Worm (Caenorhabditis elegans): ENCODE measurements around the gene H14N18.2.
"Not testable (repeated sequence)": the region's sequence is repeated elsewhere in the genome, so short reads cannot be mapped to it uniquely, and the experiment has no call there.

The H14N18.2 gene

DNA sequence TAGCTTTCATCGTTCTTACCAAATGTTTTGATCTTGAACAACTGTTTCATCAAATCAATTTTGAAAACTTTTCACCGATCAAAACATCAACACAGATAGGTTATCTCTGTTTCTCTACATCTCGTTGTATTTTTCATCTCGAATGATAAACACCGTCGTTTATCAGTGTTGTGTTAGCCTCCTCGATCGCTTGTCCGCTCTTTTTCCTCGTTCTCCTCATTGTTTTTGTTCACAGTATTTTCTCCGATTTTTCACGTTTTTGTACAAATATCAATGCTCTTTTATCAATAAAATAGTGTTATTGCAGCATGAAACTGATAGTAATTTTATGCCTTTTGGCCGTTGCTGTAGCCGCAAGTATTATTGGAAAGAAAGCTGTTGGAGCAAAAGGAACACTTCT is 9.6 kb upstream of the H14N18.2 start, which contains the start of gene ttr-47:
ttr-47 (plus strand) TSS at position 308 of the 400 bp plus-strand sequence.
- TF ChIP-seq rpc-1 (optimal IDR thresholded peaks at IDR 0.05) = no peak
- no peak for TF ChIP-seq rpc-1 (tag; optimal IDR thresholded peaks at IDR 0.05)

DNA sequence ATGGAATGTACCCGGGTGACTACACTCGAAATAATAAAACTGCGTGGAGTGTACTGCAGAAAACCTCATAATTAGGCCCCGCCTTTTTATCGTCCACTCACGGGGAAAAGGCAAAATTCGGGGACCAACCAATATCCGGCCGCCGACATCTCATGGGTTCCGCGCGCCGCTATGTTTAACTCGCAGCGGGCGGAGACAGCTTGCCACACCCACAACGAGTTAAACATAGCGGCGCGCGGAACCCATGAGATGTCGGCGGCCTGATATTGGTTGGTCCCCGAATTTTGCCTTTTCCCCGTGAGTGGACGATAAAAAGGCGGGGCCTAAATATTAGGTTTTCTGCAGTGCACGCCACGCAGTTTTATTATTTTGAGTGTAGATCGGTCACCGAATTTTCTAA is 8.4 kb upstream of the H14N18.2 start:
- not testable (repeated sequence) for TF ChIP-seq snpc-4 (GFP tag; optimal IDR thresholded peaks at IDR 0.05)
- TF ChIP-seq snpc-4 (tag; optimal IDR thresholded peaks at IDR 0.05) = peak in 3 of 4 experiments; percentile 2 to 92 (median 89)
- 0 out of 2 replicates have a peak, but pooled peaks have one; percentile 21 for TF ChIP-seq hmg-1.2 (GFP tag; IDR thresholded peaks at IDR 0.05)

DNA sequence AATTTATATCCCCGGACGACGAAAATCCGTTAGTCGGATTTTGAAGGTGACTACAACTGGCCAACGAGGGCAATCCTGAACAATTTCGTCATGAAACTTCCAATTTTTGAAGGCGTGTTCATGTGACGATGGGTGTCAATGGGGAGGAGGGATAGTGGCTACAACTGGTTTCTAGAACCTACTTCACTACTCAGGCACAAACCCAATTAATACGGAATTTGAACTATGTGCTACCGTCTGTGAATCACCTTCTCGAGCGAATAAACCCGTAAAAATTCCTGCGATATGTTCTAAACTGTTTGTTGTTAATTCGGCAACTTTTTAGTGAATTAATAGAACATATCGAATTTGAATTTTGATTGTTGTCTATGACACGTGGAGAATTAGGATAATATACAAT is 4.7 kb upstream of the H14N18.2 start:
- no peak for TF ChIP-seq aptf-2 (GFP tag; conservative IDR thresholded peaks at IDR 0.05)
- TF ChIP-seq hlh-26 (GFP tag; conservative IDR thresholded peaks at IDR 0.05) = no peak
- TF ChIP-seq egl-44 (GFP tag; IDR thresholded peaks at IDR 0.05) = no peak
- no peak for TF ChIP-seq T07F8.4 (tag; optimal IDR thresholded peaks at IDR 0.05)
- TF ChIP-seq tlf-1 (GFP tag; optimal IDR thresholded peaks at IDR 0.05) = no peak
- no peak for TF ChIP-seq K11D2.4 (GFP tag; IDR thresholded peaks at IDR 0.05)
- no peak for TF ChIP-seq xnd-1 (tag; optimal IDR thresholded peaks at IDR 0.05)
- no peak for TF ChIP-seq ceh-40 (GFP tag; IDR thresholded peaks at IDR 0.05)
- no peak for TF ChIP-seq somi-1 (GFP tag; optimal IDR thresholded peaks at IDR 0.05)
- no peak for TF ChIP-seq F22D6.2 (tag; optimal IDR thresholded peaks at IDR 0.05)
- TF ChIP-seq ztf-3 (GFP tag; optimal IDR thresholded peaks at IDR 0.05) = no peak
- TF ChIP-seq akir-1 (GFP tag; optimal IDR thresholded peaks at IDR 0.05) = no peak

DNA sequence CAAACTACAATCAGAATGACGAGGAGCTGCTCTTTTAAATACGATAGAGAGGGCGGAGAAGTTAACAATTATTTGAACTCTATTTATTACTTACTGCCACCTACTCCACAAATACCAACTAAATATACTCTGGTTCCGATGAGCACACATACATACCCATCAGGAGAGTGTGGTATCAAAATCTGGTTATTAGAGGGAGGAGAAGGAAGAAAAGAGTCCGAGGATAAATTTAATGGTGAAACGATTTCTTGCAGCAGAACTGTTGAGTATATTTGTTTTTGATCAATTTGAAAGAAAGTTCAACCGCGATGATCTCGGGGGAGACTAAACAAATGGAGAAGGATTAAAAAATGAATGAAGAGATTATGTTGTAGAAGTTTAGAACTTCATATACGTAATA is 3.5 kb upstream of the H14N18.2 start, which contains the start of gene H14N18.4:
H14N18.4 (minus strand) TSS at position 12 of the 400 bp plus-strand sequence.
- TF ChIP-seq athp-1 (tag; optimal IDR thresholded peaks at IDR 0.05) (no peak), pha-4 (tag; optimal IDR thresholded peaks at IDR 0.05) (no peak), F22D6.2 (tag; optimal IDR thresholded peaks at IDR 0.05) (no peak)

DNA sequence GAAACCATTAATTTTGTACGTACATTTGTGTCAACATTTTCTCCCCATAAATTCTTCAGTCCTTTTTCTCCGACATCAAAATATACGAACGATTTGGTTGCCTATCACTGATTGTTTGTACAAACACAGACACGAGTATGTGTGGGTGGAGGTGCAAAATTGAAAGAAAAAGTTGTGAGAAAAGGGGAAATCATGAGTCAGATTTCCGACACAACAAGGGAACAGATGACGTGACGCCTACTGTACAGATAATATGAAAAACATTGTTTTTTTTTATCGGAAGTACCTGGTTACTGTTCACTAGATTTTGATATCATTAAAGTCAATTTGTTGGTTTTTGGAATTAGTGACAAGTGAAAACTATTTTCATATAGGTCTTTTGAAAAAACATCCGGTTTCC is 1.8 kb downstream of the H14N18.2 start:
- TF ChIP-seq sdz-38 (tag; optimal IDR thresholded peaks at IDR 0.05) = no peak
- TF ChIP-seq dpff-1 (tag; optimal IDR thresholded peaks at IDR 0.05) = no peak
- no peak for TF ChIP-seq let-607 (tag; optimal IDR thresholded peaks at IDR 0.05)
- no peak for TF ChIP-seq ceh-79 (tag; optimal IDR thresholded peaks at IDR 0.05)
- TF ChIP-seq hmg-20 (GFP tag; IDR thresholded peaks at IDR 0.05) = no peak

DNA sequence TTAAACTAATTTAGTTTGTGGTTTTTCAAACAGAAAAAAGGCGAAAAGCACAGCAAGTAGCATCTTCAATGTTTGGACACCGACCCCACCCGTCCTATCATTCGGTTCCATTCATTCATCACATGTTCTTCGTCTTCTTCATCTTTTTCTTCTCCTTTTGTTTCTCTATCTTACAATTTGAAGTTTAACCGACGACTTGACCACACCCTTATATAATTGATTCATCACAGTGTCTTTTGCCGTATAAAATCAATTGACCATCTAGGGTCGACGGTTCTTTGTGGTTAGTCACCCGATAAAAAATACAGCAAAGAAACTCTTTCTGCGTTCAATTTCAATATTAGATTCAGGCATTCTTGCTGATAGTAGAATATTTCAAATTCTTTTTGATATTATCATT is 2.7 kb downstream of the H14N18.2 start:
- 0 out of 2 replicates have a peak, but pooled peaks have one; percentile 9 for TF ChIP-seq C06A6.2 (GFP tag; conservative IDR thresholded peaks at IDR 0.05)
- TF ChIP-seq gei-17 (GFP tag; optimal IDR thresholded peaks at IDR 0.05) = no peak
- TF ChIP-seq attf-5 (GFP tag; optimal IDR thresholded peaks at IDR 0.05) = peak; percentile 15
- TF ChIP-seq ceh-79 (tag; optimal IDR thresholded peaks at IDR 0.05) = no peak
- no peak for TF ChIP-seq B0336.3 (GFP tag; IDR thresholded peaks at IDR 0.05)
- TF ChIP-seq Y95B8A.8 (GFP tag; IDR thresholded peaks at IDR 0.05) = no peak
- no peak for TF ChIP-seq bed-1 (GFP tag; IDR thresholded peaks at IDR 0.05)
- TF ChIP-seq ama-1 (optimal IDR thresholded peaks at IDR 0.05) = peak; percentile 29
- TF ChIP-seq ama-1 (GFP tag; optimal IDR thresholded peaks at IDR 0.05) = no peak
- TF ChIP-seq lir-1 (GFP tag; conservative IDR thresholded peaks at IDR 0.05) = no peak
- TF ChIP-seq nhr-80 (tag; optimal IDR thresholded peaks at IDR 0.05) = peak; percentile 24
- peak; percentile 18 for TF ChIP-seq lin-40 (tag; optimal IDR thresholded peaks at IDR 0.05)
- TF ChIP-seq nhr-27 (tag; optimal IDR thresholded peaks at IDR 0.05) = no peak
- peak; percentile 18 for TF ChIP-seq ztf-26 (tag; optimal IDR thresholded peaks at IDR 0.05)
- no peak for TF ChIP-seq F23B12.7 (tag; optimal IDR thresholded peaks at IDR 0.05; ENCODE audit: insufficient read depth)
- TF ChIP-seq snpc-3.4 (tag; optimal IDR thresholded peaks at IDR 0.05) = no peak
- TF ChIP-seq F22D6.2 (tag; optimal IDR thresholded peaks at IDR 0.05) = no peak
- no peak for TF ChIP-seq B0019.2 (GFP tag; conservative IDR thresholded peaks at IDR 0.05)
- TF ChIP-seq hmg-20 (GFP tag; IDR thresholded peaks at IDR 0.05) = no peak
- no peak for TF ChIP-seq ceh-27 (GFP tag; optimal IDR thresholded peaks at IDR 0.05)

Data from whole organism, young adult.